Fruit fly (Drosophila melanogaster) whole organism, embryonic: ENCODE results near the gene CG9586.

Experiments
- Blimp-1 ChIP-seq: fragments of 200-800 bp; sonication (Bioruptor generic); optimal IDR thresholded peaks from 3 replicates; lab custom pipeline; 2018; ENCODE audit warnings: missing biosample characterization, missing genetic modification characterization, mild to moderate bottlenecking, moderate library complexity, missing genetic modification reagents
- CG1024 ChIP-seq: fragments of 200-800 bp; sonication (Bioruptor generic); IDR thresholded peaks from 2 replicates; pipeline ENCODE4 v1.3.6; 2022; ENCODE audit warnings: missing biosample characterization, missing genetic modification characterization
- CG11504 ChIP-seq: fragments of 200-800 bp; sonication (Bioruptor generic); optimal IDR thresholded peaks from 3 replicates; lab custom pipeline; 2019; ENCODE audit warnings: missing biosample characterization, mild to moderate bottlenecking, missing genetic modification characterization, moderate library complexity
- CG13287 ChIP-seq: fragments of 200-800 bp; sonication (Bioruptor generic); IDR thresholded peaks from 2 replicates; pipeline ENCODE4 v1.3.6; 2022; ENCODE audit warnings: missing biosample characterization, missing genetic modification characterization; ENCODE audit not compliant: partially characterized antibody
- CG15696 ChIP-seq: fragments of 200-800 bp; sonication (Bioruptor generic); optimal IDR thresholded peaks from 2 replicates; lab custom pipeline; 2019; ENCODE audit warnings: missing biosample characterization, mild to moderate bottlenecking, missing genetic modification characterization, moderate library complexity
- CG16813 ChIP-seq: fragments of 200-800 bp; sonication (Bioruptor generic); IDR thresholded peaks from 3 replicates; pipeline ENCODE4 v1.3.6; 2022; ENCODE audit warnings: missing biosample characterization, missing genetic modification characterization; ENCODE audit not compliant: partially characterized antibody
- CG16863 ChIP-seq: fragments of 200-800 bp; sonication (Bioruptor generic); optimal IDR thresholded peaks from 3 replicates; lab custom pipeline; 2016; ENCODE audit warnings: missing biosample characterization, missing genetic modification characterization
- CG17186 ChIP-seq: fragments of 200-800 bp; sonication (Bioruptor generic); optimal IDR thresholded peaks from 3 replicates; lab custom pipeline; 2017; ENCODE audit warnings: missing biosample characterization, missing genetic modification reagents, missing genetic modification characterization
- CG18764 ChIP-seq: fragments of 200-800 bp; sonication (Bioruptor generic); optimal IDR thresholded peaks from 3 replicates; lab custom pipeline; 2016; ENCODE audit warnings: missing biosample characterization, missing genetic modification characterization
- CG2199 ChIP-seq: fragments of 200-800 bp; sonication (Bioruptor generic); IDR thresholded peaks from 3 replicates; pipeline ENCODE4 v1.3.6; 2022; ENCODE audit warnings: missing biosample characterization, missing genetic modification characterization
- CG2712 ChIP-seq: fragments of 200-800 bp; optimal IDR thresholded peaks from 3 replicates; lab custom pipeline; 2019; ENCODE audit warnings: missing biosample characterization, mild to moderate bottlenecking, missing genetic modification characterization, moderate library complexity
- CG32767 ChIP-seq: fragments of 200-800 bp; sonication (Bioruptor generic); IDR thresholded peaks from 2 replicates; pipeline ENCODE4 v1.3.6; 2022; ENCODE audit warnings: missing biosample characterization, missing genetic modification characterization
- CG6813 ChIP-seq: fragments of 200-800 bp; sonication (Bioruptor generic); optimal IDR thresholded peaks from 2 replicates; lab custom pipeline; 2017; ENCODE audit warnings: missing biosample characterization, missing genetic modification characterization, mild to moderate bottlenecking, moderate library complexity, missing genetic modification reagents
- CG7372 ChIP-seq: fragments of 200-800 bp; sonication (Bioruptor generic); IDR thresholded peaks from 2 replicates; pipeline ENCODE4 v1.3.6; 2022; ENCODE audit warnings: missing biosample characterization, missing genetic modification characterization
- CG7786 ChIP-seq: fragments of 200-800 bp; sonication (Bioruptor generic); optimal IDR thresholded peaks from 2 replicates; lab custom pipeline; 2016; ENCODE audit warnings: missing biosample characterization, missing genetic modification characterization
- CG8089 ChIP-seq: fragments of 200-800 bp; sonication (Bioruptor generic); optimal IDR thresholded peaks from 3 replicates; lab custom pipeline; 2016; ENCODE audit warnings: missing biosample characterization, missing genetic modification characterization
- CG8290 ChIP-seq, 3 experiments: fragments of 200-800 bp; sonication (Bioruptor generic); optimal IDR thresholded peaks; 2 replicates each; lab custom pipeline; 2016 to 2019; ENCODE audit warnings: missing biosample characterization in 3 of 3, missing genetic modification characterization in 3 of 3, mild to moderate bottlenecking in 2 of 3, moderate library complexity in 1 of 3
- CG8924 ChIP-seq: fragments of 200-800 bp; optimal IDR thresholded peaks from 3 replicates; lab custom pipeline; 2019; ENCODE audit warnings: missing biosample characterization, mild to moderate bottlenecking, missing genetic modification characterization, moderate library complexity
- Deaf1 ChIP-seq: fragments of 200-800 bp; optimal IDR thresholded peaks from 3 replicates; lab custom pipeline; 2019; ENCODE audit warnings: missing biosample characterization, mild to moderate bottlenecking, missing genetic modification characterization, moderate library complexity
- HLHmδ ChIP-seq: fragments of 200-800 bp; sonication (Bioruptor generic); optimal IDR thresholded peaks from 2 replicates; lab custom pipeline; 2018; ENCODE audit warnings: missing biosample characterization, mild to moderate bottlenecking, missing genetic modification characterization, moderate library complexity
- Hr51 ChIP-seq, 2 experiments: fragments of 200-800 bp; sonication (Bioruptor generic); optimal IDR thresholded peaks; 2 replicates in 1 of 2; 3 replicates in 1 of 2; lab custom pipeline; 2016 to 2018; ENCODE audit warnings: missing biosample characterization in 2 of 2, missing genetic modification characterization in 2 of 2, mild to moderate bottlenecking in 1 of 2, moderate library complexity in 1 of 2
- Lhr ChIP-seq: fragments of 200-800 bp; sonication (Bioruptor generic); optimal IDR thresholded peaks from 3 replicates; lab custom pipeline; 2017; ENCODE audit warnings: mild to moderate bottlenecking, missing biosample characterization, missing genetic modification reagents, missing genetic modification characterization
- Lim3 ChIP-seq: fragments of 200-800 bp; sonication (Bioruptor generic); IDR thresholded peaks from 2 replicates; pipeline ENCODE4 v1.3.6; 2022; ENCODE audit warnings: missing biosample characterization, missing genetic modification characterization
- Spps ChIP-seq: fragments of 200-800 bp; sonication (Bioruptor generic); optimal IDR thresholded peaks from 2 replicates; lab custom pipeline; 2018; ENCODE audit warnings: missing biosample characterization, mild to moderate bottlenecking, missing genetic modification characterization
- Vsx1 ChIP-seq: fragments of 200-800 bp; sonication (Bioruptor generic); optimal IDR thresholded peaks from 2 replicates; lab custom pipeline; 2017; ENCODE audit warnings: missing biosample characterization, mild to moderate bottlenecking, missing genetic modification characterization, missing genetic modification reagents
- Xbp1 ChIP-seq: fragments of 200-800 bp; sonication (Bioruptor generic); optimal IDR thresholded peaks from 3 replicates; lab custom pipeline; 2016; ENCODE audit warnings: missing biosample characterization, mild to moderate bottlenecking, missing genetic modification characterization
- al ChIP-seq: fragments of 200-800 bp; sonication (Bioruptor generic); IDR thresholded peaks from 2 replicates; pipeline ENCODE4 v1.3.6; 2022; ENCODE audit warnings: missing biosample characterization, missing genetic modification characterization
- croc ChIP-seq: fragments of 200-800 bp; sonication (Bioruptor generic); conservative IDR thresholded peaks from 3 replicates; pipeline ENCODE4 v1.3.6; 2022; ENCODE audit warnings: missing biosample characterization, missing genetic modification characterization
- fu2 ChIP-seq: fragments of 200-800 bp; sonication (Bioruptor generic); optimal IDR thresholded peaks from 2 replicates; lab custom pipeline; 2016; ENCODE audit warnings: missing biosample characterization, missing genetic modification characterization
- gem ChIP-seq: fragments of 200-800 bp; sonication (Bioruptor generic); optimal IDR thresholded peaks from 2 replicates; lab custom pipeline; 2019; ENCODE audit warnings: missing biosample characterization, mild to moderate bottlenecking, missing genetic modification characterization, moderate library complexity
- hb ChIP-seq: fragments of 200-800 bp; sonication (Bioruptor generic); IDR thresholded peaks from 3 replicates; pipeline ENCODE4 v1.3.6; 2022; ENCODE audit warnings: missing biosample characterization, missing genetic modification characterization; ENCODE audit not compliant: partially characterized antibody
- insv ChIP-seq, 2 experiments: fragments of 200-800 bp; sonication (Bioruptor generic); optimal IDR thresholded peaks; 3 replicates each; lab custom pipeline; 2016 to 2018; ENCODE audit warnings: missing biosample characterization in 2 of 2, missing genetic modification characterization in 2 of 2
- inv ChIP-seq: fragments of 200-800 bp; sonication (Bioruptor generic); IDR thresholded peaks from 2 replicates; pipeline ENCODE4 v1.3.6; 2022; ENCODE audit warnings: missing biosample characterization, missing genetic modification characterization; ENCODE audit not compliant: partially characterized antibody
- lab ChIP-seq: fragments of 200-800 bp; sonication (Bioruptor generic); optimal IDR thresholded peaks from 3 replicates; lab custom pipeline; 2017; ENCODE audit warnings: missing biosample characterization, missing genetic modification characterization, mild to moderate bottlenecking, moderate library complexity, missing genetic modification reagents
- lbe ChIP-seq: fragments of 200-800 bp; sonication (Bioruptor generic); optimal IDR thresholded peaks from 2 replicates; lab custom pipeline; 2016; ENCODE audit warnings: missing biosample characterization, mild to moderate bottlenecking, missing genetic modification characterization
- lola ChIP-seq, 3 experiments: fragments of >200 bp in 2 of 3; fragments of 200-800 bp in 1 of 3; sonication (Bioruptor generic) in 1 of 3; optimal IDR thresholded peaks; 2 replicates each; lab custom pipeline; 2017 to 2019; ENCODE audit warnings: missing biosample characterization in 3 of 3, missing genetic modification characterization in 3 of 3, mild to moderate bottlenecking in 1 of 3, moderate library complexity in 1 of 3
- nau ChIP-seq: fragments of 200-800 bp; sonication (Bioruptor generic); optimal IDR thresholded peaks from 3 replicates; lab custom pipeline; 2017; ENCODE audit warnings: missing biosample characterization, mild to moderate bottlenecking, missing genetic modification characterization, missing genetic modification reagents
- nerfin-2 ChIP-seq: fragments of 200-800 bp; sonication (Bioruptor generic); IDR thresholded peaks from 2 replicates; pipeline ENCODE4 v1.3.6; 2022; ENCODE audit warnings: missing biosample characterization, missing genetic modification characterization; ENCODE audit not compliant: partially characterized antibody
- nmo ChIP-seq: fragments of 200-800 bp; sonication (Bioruptor generic); optimal IDR thresholded peaks from 2 replicates; lab custom pipeline; 2018; ENCODE audit warnings: missing biosample characterization, mild to moderate bottlenecking, missing genetic modification characterization, moderate library complexity
- pb ChIP-seq: fragments of 200-800 bp; sonication (Bioruptor generic); optimal IDR thresholded peaks from 3 replicates; lab custom pipeline; 2016; ENCODE audit warnings: missing biosample characterization, missing genetic modification characterization
- peb ChIP-seq: fragments of 200-800 bp; sonication (Bioruptor generic); IDR thresholded peaks from 2 replicates; pipeline ENCODE4 v1.3.6; 2022; ENCODE audit warnings: missing biosample characterization, missing genetic modification characterization
- sd ChIP-seq: fragments of 200-800 bp; sonication (Bioruptor generic); optimal IDR thresholded peaks from 3 replicates; lab custom pipeline; 2018; ENCODE audit warnings: missing biosample characterization, mild to moderate bottlenecking, missing genetic modification characterization, moderate library complexity
- sens ChIP-seq: fragments of 200-800 bp; sonication (Bioruptor generic); peaks from one replicate; lab custom pipeline; 2016; ENCODE audit warnings: missing biosample characterization, missing genetic modification characterization
- sim ChIP-seq: fragments of 200-800 bp; sonication (Bioruptor generic); IDR thresholded peaks from 2 replicates; pipeline ENCODE4 v1.3.6; 2022; ENCODE audit warnings: missing biosample characterization, missing genetic modification characterization
- sug ChIP-seq: fragments of 200-800 bp; optimal IDR thresholded peaks from 2 replicates; lab custom pipeline; 2019; ENCODE audit warnings: missing biosample characterization, mild to moderate bottlenecking, missing genetic modification characterization, moderate library complexity

The CG9586 gene

DNA sequence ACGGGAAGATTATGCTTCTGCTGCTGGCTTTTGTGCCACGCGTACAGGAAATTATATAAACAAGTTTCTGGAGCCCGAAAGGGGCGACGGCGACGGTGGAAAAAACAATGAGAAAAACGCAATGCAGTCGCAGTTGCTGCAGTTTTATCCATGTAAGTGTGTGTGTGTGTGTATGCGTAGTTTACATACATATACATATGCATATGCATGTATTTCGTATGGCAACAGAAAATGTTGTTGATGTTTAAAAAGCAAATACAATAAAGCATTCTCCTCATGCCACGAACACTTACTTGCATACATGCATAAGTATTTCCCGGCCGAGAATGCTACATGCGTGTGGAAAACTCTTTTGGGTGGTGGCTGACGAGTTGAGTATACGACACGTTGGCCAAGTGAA lies 24.0 kb upstream of the CG9586 start (continued):
- 0 out of 2 replicates have a peak, but pooled peaks have one; percentile 30 for TF ChIP-seq peb (GFP tag; lab: Robert Waterston, UW)
- TF ChIP-seq croc (GFP tag; lab: Robert Waterston, UW) = peak; percentile 34; the same call in 2 of the 3 replicates
- no peak for TF ChIP-seq Vsx1 (GFP tag; lab: Kevin White, UChicago)
- TF ChIP-seq CG16863 (GFP tag; lab: Kevin White, UChicago) = peak; percentile 28
- TF ChIP-seq CG6813 (GFP tag; lab: Kevin White, UChicago) = peak; percentile 57
- TF ChIP-seq al (GFP tag; lab: Robert Waterston, UW) = no peak
- TF ChIP-seq inv (GFP tag; lab: Robert Waterston, UW) = no peak
- TF ChIP-seq lab = peak; percentile 30
- no peak for TF ChIP-seq Lim3 (GFP tag; lab: Robert Waterston, UW)
- peak; percentile 74 for TF ChIP-seq Blimp-1 (GFP tag; lab: Kevin White, UChicago)
- TF ChIP-seq sens (GFP tag; lab: Kevin White, UChicago) = peak; percentile 92
- no peak for TF ChIP-seq nerfin-2 (GFP tag; lab: Robert Waterston, UW)
- TF ChIP-seq Spps = peak; percentile 28
- peak; percentile 34; the same call in 1 of the 2 replicates for TF ChIP-seq CG7372 (GFP tag; lab: Robert Waterston, UW)
- TF ChIP-seq CG18764 (GFP tag; lab: Kevin White, UChicago) = peak; percentile 28
- TF ChIP-seq Lhr (GFP tag; lab: Kevin White, UChicago) = peak; percentile 65
- peak; percentile 17 for TF ChIP-seq CG11504
- TF ChIP-seq nmo (GFP tag; lab: Kevin White, UChicago) = peak; percentile 7
- TF ChIP-seq CG17186 (GFP tag; lab: Kevin White, UChicago) = peak; percentile 36
- TF ChIP-seq insv (GFP tag; optimal IDR thresholded peaks at IDR 0.05; lab: Kevin White, UChicago) = no peak
- TF ChIP-seq sim (GFP tag; lab: Robert Waterston, UW) = peak; percentile 56; the same call in 1 of the 2 replicates
- TF ChIP-seq nau = peak; percentile 48
- peak; percentile 84; the same call in 2 of the 3 replicates for TF ChIP-seq CG2199
- peak; percentile 27 for TF ChIP-seq CG8089 (GFP tag; lab: Kevin White, UChicago)
- peak; percentile 10 for TF ChIP-seq Deaf1 (tag; lab: Kevin White, UChicago)
- TF ChIP-seq hb (GFP tag; lab: Robert Waterston, UW) = no peak
- TF ChIP-seq CG32767 (GFP tag; lab: Robert Waterston, UW) = peak; percentile 36; the same call in 1 of the 2 replicates
- peak; percentile 14 for TF ChIP-seq sd (tag; lab: Kevin White, UChicago)
- no peak for TF ChIP-seq Hr51 (GFP tag; optimal IDR thresholded peaks at IDR 0.05; lab: Kevin White, UChicago)
- TF ChIP-seq CG7786 = no peak
- peak; percentile 42 for TF ChIP-seq CG8924 (tag; lab: Kevin White, UChicago)
- peak; percentile 62; the same call in 1 of the 2 replicates for TF ChIP-seq CG1024 (GFP tag; lab: Robert Waterston, UW)
- TF ChIP-seq CG15696 = peak; percentile 74
- TF ChIP-seq CG13287 (GFP tag; lab: Robert Waterston, UW) = no peak
- no peak for TF ChIP-seq CG8290 (GFP tag; optimal IDR thresholded peaks at IDR 0.05; lab: Kevin White, UChicago)
- TF ChIP-seq CG8290 (tag; optimal IDR thresholded peaks at IDR 0.05; lab: Kevin White, UChicago) = peak; percentile 32 to 81
- TF ChIP-seq CG16813 (GFP tag; lab: Robert Waterston, UW) = no peak
- no peak for TF ChIP-seq Xbp1 (GFP tag; lab: Kevin White, UChicago)
- peak; percentile 28 for TF ChIP-seq HLHmδ
- no peak for TF ChIP-seq lbe (GFP tag; lab: Kevin White, UChicago)
- peak; percentile 46 for TF ChIP-seq CG2712 (tag; lab: Kevin White, UChicago)
- no peak for TF ChIP-seq fu2 (GFP tag; lab: Kevin White, UChicago)
- TF ChIP-seq gem = peak; percentile 52
- peak in 1 of 3 experiments; percentile 47 for TF ChIP-seq lola (GFP tag; optimal IDR thresholded peaks at IDR 0.05; lab: Kevin White, UChicago)
- no peak for TF ChIP-seq sug (tag; lab: Kevin White, UChicago)
- TF ChIP-seq pb (GFP tag; lab: Kevin White, UChicago) = no peak
- TF ChIP-seq, all 482 proteins: peak for 143
